Worm (Caenorhabditis elegans): ENCODE measurements around the gene ceh-81.

ce11 chrII:1706385-1706784, 23.8 kb upstream of the ceh-81 start, which contains the start of gene sdz-18:
- no peak for TF ChIP-seq ctbp-1 (GFP tag; IDR thresholded peaks at IDR 0.05)
- no peak for TF ChIP-seq jun-1 (tag; optimal IDR thresholded peaks at IDR 0.05)
- TF ChIP-seq nhr-10 (tag; optimal IDR thresholded peaks at IDR 0.05): no peak
- no peak for TF ChIP-seq daf-12 (tag; optimal IDR thresholded peaks at IDR 0.05)
- no peak for TF ChIP-seq cey-2 (tag; optimal IDR thresholded peaks at IDR 0.05; ENCODE audit: borderline replicate concordance, insufficient read depth)

All from whole organism, L4 larva.